Fruit fly (Drosophila melanogaster) whole organism, wandering third instar larva: ENCODE measurements around the gene Vago.

Experiments
- dsf ChIP-seq: sonication (Bioruptor generic); optimal IDR thresholded peaks from 2 replicates; lab custom pipeline; 2016; ENCODE audit warnings: missing biosample characterization, missing genetic modification characterization, borderline replicate concordance
- fru ChIP-seq: fragments of 200-800 bp; sonication (Bioruptor generic); optimal IDR thresholded peaks from 3 replicates; lab custom pipeline; 2016; ENCODE audit warnings: missing biosample characterization, mild to moderate bottlenecking, missing genetic modification characterization
- pan ChIP-seq: fragments of >200 bp; optimal IDR thresholded peaks from 2 replicates; lab custom pipeline; 2017
- psq ChIP-seq: fragments of 200-800 bp; sonication (Bioruptor generic); optimal IDR thresholded peaks from 3 replicates; lab custom pipeline; 2017; ENCODE audit warnings: missing biosample characterization, mild to moderate bottlenecking, missing genetic modification characterization, moderate library complexity

DNA sequence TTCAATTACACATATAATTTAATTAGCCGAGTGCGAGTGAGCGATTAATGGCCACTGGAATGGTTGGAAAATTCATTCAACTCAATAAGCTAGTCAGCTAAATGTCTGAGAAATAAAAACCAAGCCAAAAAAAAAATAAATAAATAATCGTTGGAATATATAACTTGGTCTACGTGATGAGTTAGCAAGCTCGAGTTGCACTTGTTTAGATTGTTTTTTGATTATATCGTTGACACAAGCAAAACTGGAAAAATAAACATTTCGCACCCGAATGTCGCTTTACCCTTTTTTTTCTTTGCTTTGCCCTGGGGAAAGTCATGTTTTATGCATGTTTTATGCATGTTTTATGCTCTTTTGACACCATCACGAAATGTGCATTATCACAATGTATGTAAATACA is 6.1 kb upstream of the Vago start:
- no peak for TF ChIP-seq fru
- no peak for TF ChIP-seq psq (GFP tag; lab: Kevin White, UChicago)
- TF ChIP-seq pan (lab: Kevin White, UChicago) = no peak
- TF ChIP-seq dsf (GFP tag; lab: Kevin White, UChicago) = no peak
